Fruit fly (Drosophila melanogaster): ENCODE measurements around the gene CG9123.

dm6 chrX:15304211-15304610 lies 37.7 kb downstream of the CG9123 start:
- TF ChIP-seq CG8632 (GFP tag; optimal IDR thresholded peaks at IDR 0.05), result no peak
- no peak for TF ChIP-seq Sox102F (GFP tag; optimal IDR thresholded peaks at IDR 0.05)
- TF ChIP-seq pdm3 (GFP tag; optimal IDR thresholded peaks at IDR 0.05), result peak; percentile 17
- TF ChIP-seq Blimp-1 (GFP tag; optimal IDR thresholded peaks at IDR 0.05), result no peak
- TF ChIP-seq dac (GFP tag; optimal IDR thresholded peaks at IDR 0.05), result no peak
- no peak for TF ChIP-seq dsx (GFP tag; optimal IDR thresholded peaks at IDR 0.05; ENCODE audit: poor library complexity, severe bottlenecking)

All from whole organism, prepupa.